Worm (Caenorhabditis elegans): ENCODE results near the gene ZC477.2.

DNA sequence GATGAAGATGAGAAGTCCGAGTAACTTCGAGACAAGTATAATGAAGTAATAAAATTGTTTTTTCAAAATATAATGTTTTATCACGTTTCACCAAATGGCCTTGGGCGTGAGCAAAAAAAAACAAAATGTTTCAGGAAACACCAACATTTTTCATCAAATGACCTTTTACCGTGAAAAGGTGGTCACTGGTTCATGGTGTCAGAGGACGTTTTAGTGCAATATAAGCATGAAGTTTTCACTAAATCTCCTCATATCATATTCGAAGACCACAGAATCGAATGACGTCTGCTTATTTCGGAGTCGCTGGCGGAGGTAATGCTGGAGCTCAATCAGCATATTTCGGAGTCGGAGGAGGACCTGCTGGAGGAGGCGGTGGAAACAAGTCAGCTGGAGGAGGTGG lies 3.4 kb downstream of the ZC477.2 start, which contains the start of the genes ZC477.7 and ssq-3:
- TF ChIP-seq nhr-12 (tag; optimal IDR thresholded peaks at IDR 0.05) (no peak), jun-1 (tag; optimal IDR thresholded peaks at IDR 0.05) (no peak), tbx-2 (tag; optimal IDR thresholded peaks at IDR 0.05) (no peak)
